Worm (Caenorhabditis elegans): ENCODE measurements around the gene gbf-1.

- no peak for TF ChIP-seq K02D7.2 (tag; optimal IDR thresholded peaks at IDR 0.05)
- no peak for TF ChIP-seq ceh-19 (GFP tag; optimal IDR thresholded peaks at IDR 0.05)
- no peak for TF ChIP-seq sdc-2 (tag; optimal IDR thresholded peaks at IDR 0.05)
- no peak for TF ChIP-seq zip-5 (tag; optimal IDR thresholded peaks at IDR 0.05)
Measured at ce11 chrIII:11774508-11775000, 1.1 kb upstream of the gbf-1 start, which contains the start of gene immp-1.
